Worm (Caenorhabditis elegans): ENCODE data around the gene dod-23.

dod-23 gene

ce11 chrII:8399064-8399463 lies at the start of gene dod-23:
Gene dod-23 (minus strand): TSS chrII:8399164.
- TF ChIP-seq dao-5 (tag; optimal IDR thresholded peaks at IDR 0.05) (no peak), W03F9.2 (tag; optimal IDR thresholded peaks at IDR 0.05) (no peak), him-1 (tag; optimal IDR thresholded peaks at IDR 0.05) (no peak)

- TF ChIP-seq him-1 (tag; optimal IDR thresholded peaks at IDR 0.05), result no peak
Measured at ce11 chrII:8446731-8447130, 47.8 kb upstream of the dod-23 start, which contains the start of gene cut-3. Gene cut-3 (minus strand): TSS chrII:8446831.

ce11 chrII:8444007-8444406 lies 45.0 kb upstream of the dod-23 start, which contains the start of gene evl-20:
Gene evl-20 (plus strand): TSS chrII:8444307.
- no peak for TF ChIP-seq W03F9.2 (tag; optimal IDR thresholded peaks at IDR 0.05)
- TF ChIP-seq dao-5 (tag; optimal IDR thresholded peaks at IDR 0.05), result no peak
- TF ChIP-seq him-1 (tag; optimal IDR thresholded peaks at IDR 0.05), result no peak

- TF ChIP-seq W03F9.2 (tag; optimal IDR thresholded peaks at IDR 0.05), result no peak
- TF ChIP-seq him-1 (tag; optimal IDR thresholded peaks at IDR 0.05), result no peak
- no peak for TF ChIP-seq dao-5 (tag; optimal IDR thresholded peaks at IDR 0.05)
Measured at ce11 chrII:8442717-8443223, 43.8 kb upstream of the dod-23 start, which contains the start of gene eif-3.G. Gene eif-3.G (plus strand): TSS chrII:8442767.

- TF ChIP-seq him-1 (tag; optimal IDR thresholded peaks at IDR 0.05) (no peak), W03F9.2 (tag; optimal IDR thresholded peaks at IDR 0.05) (peak; percentile 63), dao-5 (tag; optimal IDR thresholded peaks at IDR 0.05) (no peak)
Measured at ce11 chrII:8442176-8442575, 43.2 kb upstream of the dod-23 start.

ce11 chrII:8441519-8441918 lies 42.6 kb upstream of the dod-23 start:
- TF ChIP-seq dao-5 (tag; optimal IDR thresholded peaks at IDR 0.05) (peak; percentile 86), W03F9.2 (tag; optimal IDR thresholded peaks at IDR 0.05) (no peak), him-1 (tag; optimal IDR thresholded peaks at IDR 0.05) (no peak)

- no peak for TF ChIP-seq him-1 (tag; optimal IDR thresholded peaks at IDR 0.05)
- TF ChIP-seq dao-5 (tag; optimal IDR thresholded peaks at IDR 0.05), result no peak
- TF ChIP-seq W03F9.2 (tag; optimal IDR thresholded peaks at IDR 0.05), result no peak
Measured at ce11 chrII:8440792-8441191, 41.8 kb upstream of the dod-23 start.

ce11 chrII:8440097-8440496 lies 41.1 kb upstream of the dod-23 start:
- TF ChIP-seq him-1 (tag; optimal IDR thresholded peaks at IDR 0.05) (no peak), W03F9.2 (tag; optimal IDR thresholded peaks at IDR 0.05) (no peak), dao-5 (tag; optimal IDR thresholded peaks at IDR 0.05) (no peak)

ce11 chrII:8438791-8439287 lies 39.9 kb upstream of the dod-23 start, which contains the start of gene lips-10:
Gene lips-10 (plus strand): TSS chrII:8439168.
- TF ChIP-seq him-1 (tag; optimal IDR thresholded peaks at IDR 0.05), result no peak
- no peak for TF ChIP-seq W03F9.2 (tag; optimal IDR thresholded peaks at IDR 0.05)
- TF ChIP-seq dao-5 (tag; optimal IDR thresholded peaks at IDR 0.05), result no peak

ce11 chrII:8437035-8437434 lies 38.1 kb upstream of the dod-23 start, which contains the start of gene acp-3:
Gene acp-3 (minus strand): TSS chrII:8437135.
- TF ChIP-seq dao-5 (tag; optimal IDR thresholded peaks at IDR 0.05), result no peak
- no peak for TF ChIP-seq W03F9.2 (tag; optimal IDR thresholded peaks at IDR 0.05)
- no peak for TF ChIP-seq him-1 (tag; optimal IDR thresholded peaks at IDR 0.05)

- TF ChIP-seq him-1 (tag; optimal IDR thresholded peaks at IDR 0.05) (no peak), W03F9.2 (tag; optimal IDR thresholded peaks at IDR 0.05) (no peak), dao-5 (tag; optimal IDR thresholded peaks at IDR 0.05) (no peak)
Measured at ce11 chrII:8435005-8435404, 36.0 kb upstream of the dod-23 start, which contains the start of gene acp-4. Gene acp-4 (minus strand): TSS chrII:8435105.

ce11 chrII:8431954-8432353 lies 33.0 kb upstream of the dod-23 start, which contains the start of gene acp-2:
Gene acp-2 (minus strand): TSS chrII:8432054.
- no peak for TF ChIP-seq him-1 (tag; optimal IDR thresholded peaks at IDR 0.05)
- TF ChIP-seq W03F9.2 (tag; optimal IDR thresholded peaks at IDR 0.05), result no peak
- no peak for TF ChIP-seq dao-5 (tag; optimal IDR thresholded peaks at IDR 0.05)

- TF ChIP-seq dao-5 (tag; optimal IDR thresholded peaks at IDR 0.05), result no peak
- no peak for TF ChIP-seq him-1 (tag; optimal IDR thresholded peaks at IDR 0.05)
- peak; percentile 31 for TF ChIP-seq W03F9.2 (tag; optimal IDR thresholded peaks at IDR 0.05)
Measured at ce11 chrII:8428947-8429919, 30.3 kb upstream of the dod-23 start.

- no peak for TF ChIP-seq W03F9.2 (tag; optimal IDR thresholded peaks at IDR 0.05)
- TF ChIP-seq him-1 (tag; optimal IDR thresholded peaks at IDR 0.05), result no peak
- TF ChIP-seq dao-5 (tag; optimal IDR thresholded peaks at IDR 0.05), result no peak
Measured at ce11 chrII:8428758-8428946, 29.7 kb upstream of the dod-23 start, which contains the start of gene F14E5.2. Gene F14E5.2 (minus strand): TSS chrII:8428858.

All from whole organism, L4/young adult.